Worm (Caenorhabditis elegans): ENCODE data around the gene nhr-67.

ce11 chrIV:11183991-11184390 lies 14.4 kb downstream of the nhr-67 start, which contains the start of gene nuaf-3:
- no peak for TF ChIP-seq mep-1 (tag; optimal IDR thresholded peaks at IDR 0.05)
- TF ChIP-seq fos-1 (tag; optimal IDR thresholded peaks at IDR 0.05) = no peak
